Fruit fly (Drosophila melanogaster) whole organism, embryonic: ENCODE measurements around the gene Kah.

Source experiments
- ATbp ChIP-seq: fragments of 200-800 bp; sonication (Bioruptor generic); optimal IDR thresholded peaks from 2 replicates; lab custom pipeline; 2017; ENCODE audit warnings: missing biosample characterization, mild to moderate bottlenecking, missing genetic modification characterization, missing genetic modification reagents
- B-H2 ChIP-seq: fragments of 200-800 bp; sonication (Bioruptor generic); optimal IDR thresholded peaks from 2 replicates; lab custom pipeline; 2018; ENCODE audit warnings: missing biosample characterization, mild to moderate bottlenecking, missing genetic modification characterization
- CG10543 ChIP-seq: fragments of 200-800 bp; sonication (Bioruptor generic); optimal IDR thresholded peaks from 3 replicates; lab custom pipeline; 2017; ENCODE audit warnings: missing biosample characterization, mild to moderate bottlenecking, missing genetic modification characterization, moderate library complexity
- CG14860 ChIP-seq: fragments of 200-800 bp; sonication (Bioruptor generic); IDR thresholded peaks from 3 replicates; pipeline ENCODE4 v1.3.6; 2022; ENCODE audit warnings: missing biosample characterization, missing genetic modification characterization; ENCODE audit not compliant: partially characterized antibody
- CG17359 ChIP-seq: fragments of 200-800 bp; sonication (Bioruptor generic); optimal IDR thresholded peaks from 3 replicates; lab custom pipeline; 2018; ENCODE audit warnings: missing biosample characterization, mild to moderate bottlenecking, missing genetic modification characterization, moderate library complexity
- CG18262 ChIP-seq: fragments of 200-800 bp; optimal IDR thresholded peaks from 3 replicates; lab custom pipeline; 2019; ENCODE audit warnings: missing biosample characterization, mild to moderate bottlenecking, missing genetic modification characterization, moderate library complexity
- CG18476 ChIP-seq: fragments of 200-800 bp; sonication (Bioruptor generic); optimal IDR thresholded peaks from 2 replicates; lab custom pipeline; 2016; ENCODE audit warnings: missing biosample characterization, mild to moderate bottlenecking, missing genetic modification characterization
- CG18599 ChIP-seq: fragments of 200-800 bp; sonication (Bioruptor generic); optimal IDR thresholded peaks from 3 replicates; lab custom pipeline; 2017; ENCODE audit warnings: missing biosample characterization, missing genetic modification characterization, mild to moderate bottlenecking, moderate library complexity, missing genetic modification reagents
- CG32532 ChIP-seq: fragments of 200-800 bp; sonication (Bioruptor generic); IDR thresholded peaks from 2 replicates; pipeline ENCODE4 v1.3.6; 2022; ENCODE audit warnings: missing biosample characterization, missing genetic modification characterization
- CG34376 ChIP-seq: fragments of 200-800 bp; sonication (Bioruptor generic); optimal IDR thresholded peaks from 2 replicates; lab custom pipeline; 2018; ENCODE audit warnings: missing biosample characterization, mild to moderate bottlenecking, missing genetic modification characterization
- CG4424 ChIP-seq: fragments of 200-800 bp; sonication (Bioruptor generic); optimal IDR thresholded peaks from 3 replicates; lab custom pipeline; 2016; ENCODE audit warnings: missing biosample characterization, missing genetic modification characterization
- CG4854 ChIP-seq: fragments of 200-800 bp; sonication (Bioruptor generic); optimal IDR thresholded peaks from 2 replicates; lab custom pipeline; 2016; ENCODE audit warnings: missing biosample characterization, missing genetic modification characterization, inconsistent platforms
- CG6813 ChIP-seq: fragments of 200-800 bp; sonication (Bioruptor generic); optimal IDR thresholded peaks from 2 replicates; lab custom pipeline; 2017; ENCODE audit warnings: missing biosample characterization, missing genetic modification characterization, mild to moderate bottlenecking, moderate library complexity, missing genetic modification reagents
- CG8290 ChIP-seq, 3 experiments: fragments of 200-800 bp; sonication (Bioruptor generic); optimal IDR thresholded peaks; 2 replicates each; lab custom pipeline; 2016 to 2019; ENCODE audit warnings: missing biosample characterization in 3 of 3, missing genetic modification characterization in 3 of 3, mild to moderate bottlenecking in 2 of 3, moderate library complexity in 1 of 3
- CoRest ChIP-seq: fragments of 200-800 bp; sonication (Bioruptor generic); optimal IDR thresholded peaks from 3 replicates; lab custom pipeline; 2018; ENCODE audit warnings: missing biosample characterization, mild to moderate bottlenecking, missing genetic modification characterization, moderate library complexity
- D19B ChIP-seq: fragments of 200-800 bp; sonication (Bioruptor generic); optimal IDR thresholded peaks from 2 replicates; lab custom pipeline; 2017; ENCODE audit warnings: missing biosample characterization, mild to moderate bottlenecking, missing genetic modification characterization
- E2f2 ChIP-seq: fragments of 200-800 bp; sonication (Bioruptor generic); IDR thresholded peaks from 2 replicates; pipeline ENCODE4 v1.3.6; 2022; ENCODE audit warnings: missing biosample characterization, missing genetic modification characterization
- Elba2 ChIP-seq: fragments of 200-800 bp; sonication (Bioruptor generic); optimal IDR thresholded peaks from 3 replicates; lab custom pipeline; 2016; ENCODE audit warnings: missing biosample characterization, missing genetic modification characterization
- GATAe ChIP-seq: fragments of 200-800 bp; sonication (Bioruptor generic); conservative IDR thresholded peaks from 2 replicates; pipeline ENCODE4 v1.3.6; 2022; ENCODE audit warnings: missing biosample characterization, missing genetic modification characterization
- H2.0 ChIP-seq: fragments of 200-800 bp; sonication (Bioruptor generic); IDR thresholded peaks from 2 replicates; pipeline ENCODE4 v1.3.6; 2022; ENCODE audit warnings: missing biosample characterization, missing genetic modification characterization
- HmgZ ChIP-seq: fragments of 200-800 bp; sonication (Bioruptor generic); optimal IDR thresholded peaks from 2 replicates; lab custom pipeline; 2018; ENCODE audit warnings: missing biosample characterization, mild to moderate bottlenecking, missing genetic modification characterization
- NFAT ChIP-seq: fragments of 200-800 bp; sonication (Bioruptor generic); IDR thresholded peaks from 2 replicates; pipeline ENCODE4 v1.3.6; 2022; ENCODE audit warnings: missing biosample characterization, missing genetic modification characterization
- Nf-YC ChIP-seq: fragments of 200-800 bp; optimal IDR thresholded peaks from 3 replicates; lab custom pipeline; 2019; ENCODE audit warnings: missing biosample characterization, mild to moderate bottlenecking, missing genetic modification characterization, moderate library complexity
- Oaz ChIP-seq: fragments of 200-800 bp; sonication (Bioruptor generic); IDR thresholded peaks from 2 replicates; pipeline ENCODE4 v1.3.6; 2022; ENCODE audit warnings: missing biosample characterization, missing genetic modification characterization
- Pdp1 ChIP-seq, 2 experiments: fragments of 200-800 bp; sonication (Bioruptor generic); optimal IDR thresholded peaks; 3 replicates each; lab custom pipeline; 2016; ENCODE audit warnings: missing biosample characterization in 2 of 2, missing genetic modification characterization in 2 of 2, mild to moderate bottlenecking in 1 of 2, moderate library complexity in 1 of 2
- Sin3A ChIP-seq: fragments of >200 bp; optimal IDR thresholded peaks from 2 replicates; lab custom pipeline; 2018
- Spps ChIP-seq: fragments of 200-800 bp; sonication (Bioruptor generic); optimal IDR thresholded peaks from 2 replicates; lab custom pipeline; 2018; ENCODE audit warnings: missing biosample characterization, mild to moderate bottlenecking, missing genetic modification characterization
- Ssrp ChIP-seq: fragments of 200-800 bp; sonication (Bioruptor generic); optimal IDR thresholded peaks from 2 replicates; lab custom pipeline; 2018; ENCODE audit warnings: missing biosample characterization, mild to moderate bottlenecking, missing genetic modification characterization, moderate library complexity
- Trl ChIP-seq, 3 experiments: fragments of >200 bp in 2 of 3; fragments of 200-800 bp in 1 of 3; sonication (Bioruptor generic) in 1 of 3; optimal IDR thresholded peaks; 2 replicates in 1 of 3; 3 replicates in 2 of 3; lab custom pipeline; 2016 to 2017; ENCODE audit warnings: missing biosample characterization in 1 of 3, missing genetic modification characterization in 1 of 3
- ase ChIP-seq: fragments of 200-800 bp; sonication (Bioruptor generic); IDR thresholded peaks from 3 replicates; pipeline ENCODE4 v1.3.6; 2022; ENCODE audit warnings: missing biosample characterization, missing genetic modification characterization
- cwo ChIP-seq: fragments of 200-800 bp; sonication (Bioruptor generic); optimal IDR thresholded peaks from 3 replicates; lab custom pipeline; 2017; ENCODE audit warnings: missing biosample characterization, missing genetic modification characterization, mild to moderate bottlenecking, moderate library complexity, missing genetic modification reagents
- dysf ChIP-seq: fragments of 200-800 bp; sonication (Bioruptor generic); IDR thresholded peaks from 3 replicates; pipeline ENCODE4 v1.3.6; 2022; ENCODE audit warnings: missing biosample characterization, missing genetic modification characterization
- eve ChIP-seq, 2 experiments: fragments of >200 bp; optimal IDR thresholded peaks; 2 replicates each; lab custom pipeline; 2017; ENCODE audit warnings: missing biosample characterization in 2 of 2, missing genetic modification characterization in 2 of 2
- ewg ChIP-seq: fragments of 200-800 bp; sonication (Bioruptor generic); optimal IDR thresholded peaks from 3 replicates; lab custom pipeline; 2017; ENCODE audit warnings: mild to moderate bottlenecking, missing biosample characterization, missing genetic modification reagents, missing genetic modification characterization
- grn ChIP-seq: fragments of 200-800 bp; sonication (Bioruptor generic); optimal IDR thresholded peaks from 3 replicates; lab custom pipeline; 2017; ENCODE audit warnings: missing biosample characterization, missing genetic modification characterization
- ham ChIP-seq: fragments of 200-800 bp; sonication (Bioruptor generic); IDR thresholded peaks from 2 replicates; pipeline ENCODE4 v1.3.6; 2022; ENCODE audit warnings: missing biosample characterization, missing genetic modification characterization
- nom ChIP-seq: fragments of 200-800 bp; sonication (Bioruptor generic); optimal IDR thresholded peaks from 2 replicates; lab custom pipeline; 2017; ENCODE audit warnings: missing biosample characterization, missing genetic modification characterization, mild to moderate bottlenecking, moderate library complexity, missing genetic modification reagents
- row ChIP-seq: fragments of 200-800 bp; sonication (Bioruptor generic); IDR thresholded peaks from 3 replicates; pipeline ENCODE4 v1.3.6; 2022; ENCODE audit warnings: missing biosample characterization, missing genetic modification characterization
- sd ChIP-seq: fragments of 200-800 bp; sonication (Bioruptor generic); optimal IDR thresholded peaks from 3 replicates; lab custom pipeline; 2018; ENCODE audit warnings: missing biosample characterization, mild to moderate bottlenecking, missing genetic modification characterization, moderate library complexity
- sens ChIP-seq: fragments of 200-800 bp; sonication (Bioruptor generic); peaks from one replicate; lab custom pipeline; 2016; ENCODE audit warnings: missing biosample characterization, missing genetic modification characterization
- sr ChIP-seq: fragments of 200-800 bp; sonication (Bioruptor generic); IDR thresholded peaks from 3 replicates; pipeline ENCODE4 v1.3.6; 2022; ENCODE audit warnings: missing biosample characterization, missing genetic modification characterization
- stwl ChIP-seq: fragments of 200-800 bp; sonication (Bioruptor generic); optimal IDR thresholded peaks from 3 replicates; lab custom pipeline; 2018; ENCODE audit warnings: missing biosample characterization, mild to moderate bottlenecking, missing genetic modification characterization, moderate library complexity
- sug ChIP-seq: fragments of 200-800 bp; optimal IDR thresholded peaks from 2 replicates; lab custom pipeline; 2019; ENCODE audit warnings: missing biosample characterization, mild to moderate bottlenecking, missing genetic modification characterization, moderate library complexity
- tap ChIP-seq: fragments of 200-800 bp; optimal IDR thresholded peaks from 3 replicates; lab custom pipeline; 2019; ENCODE audit warnings: missing biosample characterization, mild to moderate bottlenecking, missing genetic modification characterization, moderate library complexity
- tna ChIP-seq: fragments of 200-800 bp; sonication (Bioruptor generic); IDR thresholded peaks from 2 replicates; pipeline ENCODE4 v1.3.6; 2022; ENCODE audit warnings: missing biosample characterization, missing genetic modification characterization; ENCODE audit not compliant: partially characterized antibody
- usp ChIP-seq: fragments of >200 bp; optimal IDR thresholded peaks from 2 replicates; lab custom pipeline; 2017; ENCODE audit warnings: missing biosample characterization, missing genetic modification characterization
- wdn ChIP-seq: fragments of 200-800 bp; sonication (Bioruptor generic); IDR thresholded peaks from 2 replicates; pipeline ENCODE4 v1.3.6; 2022; ENCODE audit warnings: missing biosample characterization, missing genetic modification characterization
- wek ChIP-seq: fragments of 200-800 bp; sonication (Bioruptor generic); optimal IDR thresholded peaks from 3 replicates; lab custom pipeline; 2018; ENCODE audit warnings: missing biosample characterization, mild to moderate bottlenecking, missing genetic modification characterization, moderate library complexity
- zf30C ChIP-seq: fragments of 200-800 bp; sonication (Bioruptor generic); optimal IDR thresholded peaks from 3 replicates; lab custom pipeline; 2018; ENCODE audit warnings: missing biosample characterization, mild to moderate bottlenecking, missing genetic modification characterization

The Kah gene

dm6 chr3L:552446-552845 is 36.6 kb downstream of the Kah start:
- TF ChIP-seq D19B (GFP tag; lab: Kevin White, UChicago) = peak; percentile 36
- no peak for TF ChIP-seq Elba2 (GFP tag; lab: Kevin White, UChicago)
- no peak for TF ChIP-seq HmgZ (tag; lab: Kevin White, UChicago)
- no peak for TF ChIP-seq CG4424 (GFP tag; lab: Kevin White, UChicago)
- 0 out of 2 replicates have a peak, but pooled peaks have one; percentile 5 for TF ChIP-seq E2f2
- no peak for TF ChIP-seq dysf
- TF ChIP-seq tap (tag; lab: Kevin White, UChicago) = no peak
- peak; percentile 8 for TF ChIP-seq B-H2 (GFP tag; lab: Kevin White, UChicago)
- TF ChIP-seq nom (GFP tag; lab: Kevin White, UChicago) = peak; percentile 29
- TF ChIP-seq CG34376 (GFP tag; lab: Kevin White, UChicago) = no peak
- no peak for TF ChIP-seq CG18476 (GFP tag; lab: Kevin White, UChicago)
- no peak for TF ChIP-seq usp (GFP tag; lab: Kevin White, UChicago)
- TF ChIP-seq, all 482 proteins: peak for 4

- no peak for TF ChIP-seq wek
- peak in 1 of 2 experiments; percentile 66 for TF ChIP-seq eve (GFP tag; optimal IDR thresholded peaks at IDR 0.05; lab: Kevin White, UChicago)
- no peak for TF ChIP-seq Ssrp (tag; lab: Kevin White, UChicago)
- TF ChIP-seq wdn (GFP tag; lab: Robert Waterston, UW) = no peak
- no peak for TF ChIP-seq grn (GFP tag; lab: Kevin White, UChicago)
- no peak for TF ChIP-seq CoRest
- TF ChIP-seq CG4854 (GFP tag; lab: Kevin White, UChicago) = no peak
- no peak for TF ChIP-seq Pdp1 (GFP tag; optimal IDR thresholded peaks at IDR 0.05; lab: Kevin White, UChicago)
- no peak for TF ChIP-seq tna (GFP tag; lab: Robert Waterston, UW)
- TF ChIP-seq stwl = no peak
- no peak for TF ChIP-seq CG18262 (tag; lab: Kevin White, UChicago)
- no peak for TF ChIP-seq Spps (tag; lab: Kevin White, UChicago)
- TF ChIP-seq dysf = no peak
- no peak for TF ChIP-seq zf30C (GFP tag; lab: Kevin White, UChicago)
- TF ChIP-seq CG17359 (tag; lab: Kevin White, UChicago) = no peak
- TF ChIP-seq sens (GFP tag; lab: Kevin White, UChicago) = peak; percentile 58
- TF ChIP-seq CG18599 (GFP tag; lab: Kevin White, UChicago) = no peak
Measured at dm6 chr3L:551844-552243, 37.2 kb downstream of the Kah start.

- TF ChIP-seq row (GFP tag; lab: Robert Waterston, UW) (no peak), ham (no peak), CG14860 (GFP tag; lab: Robert Waterston, UW) (no peak), H2.0 (GFP tag; lab: Robert Waterston, UW) (0 out of 2 replicates have a peak, but pooled peaks have one; percentile 11), NFAT (peak; percentile 12; the same call in 1 of the 2 replicates), cwo (GFP tag; lab: Kevin White, UChicago) (peak; percentile 13), sd (tag; lab: Kevin White, UChicago) (peak; percentile 63), sug (tag; lab: Kevin White, UChicago) (peak; percentile 18), nom (GFP tag; lab: Kevin White, UChicago) (peak; percentile 27), ATbp (GFP tag; lab: Kevin White, UChicago) (no peak), GATAe (GFP tag; lab: Robert Waterston, UW) (no peak), sr (GFP tag; lab: Robert Waterston, UW) (peak; percentile 88), Trl (optimal IDR thresholded peaks at IDR 0.05; lab: Kevin White, UChicago) (peak in 1 of 2 experiments; percentile 8), Trl (GFP tag; optimal IDR thresholded peaks at IDR 0.05; lab: Kevin White, UChicago) (no peak), Nf-YC (tag; lab: Kevin White, UChicago) (peak; percentile 2), Oaz (no peak), CG8290 (GFP tag; optimal IDR thresholded peaks at IDR 0.05; lab: Kevin White, UChicago) (no peak), CG8290 (tag; optimal IDR thresholded peaks at IDR 0.05; lab: Kevin White, UChicago) (peak in 1 of 2 experiments; percentile 5), CG32532 (GFP tag; lab: Robert Waterston, UW) (0 out of 2 replicates have a peak, but pooled peaks have one; percentile 17), Sin3A (lab: Kevin White, UChicago) (no peak), CG10543 (GFP tag; lab: Kevin White, UChicago) (peak; percentile 35), ewg (GFP tag; lab: Kevin White, UChicago) (no peak), ase (GFP tag; lab: Robert Waterston, UW) (no peak), CG6813 (GFP tag; lab: Kevin White, UChicago) (no peak)
- TF ChIP-seq, all 482 proteins: peak for 12
Measured at dm6 chr3L:550828-551094, 38.3 kb downstream of the Kah start.
